Worm (Caenorhabditis elegans) whole organism, L1 larva: Measurements from ENCODE around the gene far-8.

Source experiments
- hpl-2 ChIP-seq: fragments of 150-350 bp; optimal IDR thresholded peaks from 2 replicates; lab custom pipeline; 2014; ENCODE audit warnings: missing biosample characterization, missing genetic modification reagents, missing genetic modification characterization
- lin-15B ChIP-seq: fragments of 150-350 bp; sonication (generic microtip); optimal IDR thresholded peaks from 3 replicates; lab custom pipeline; 2014; ENCODE audit warnings: missing biosample characterization, missing genetic modification characterization
- lsy-2 ChIP-seq, 2 experiments: fragments of 150-350 bp; optimal IDR thresholded peaks; 2 replicates each; lab custom pipeline; 2014; ENCODE audit warnings: missing biosample characterization in 2 of 2, missing genetic modification characterization in 2 of 2
- nhr-237 ChIP-seq: fragments of 150-350 bp; optimal IDR thresholded peaks from 2 replicates; lab custom pipeline; 2014; ENCODE audit warnings: missing biosample characterization, missing genetic modification characterization
- sox-4 ChIP-seq: sonication (generic microtip); optimal IDR thresholded peaks from 2 replicates; lab custom pipeline; 2016; ENCODE audit warnings: missing genetic modification characterization, missing compliant biosample characterization
- tbx-2 ChIP-seq: sonication (generic microtip); optimal IDR thresholded peaks from 2 replicates; lab custom pipeline; 2016; ENCODE audit warnings: missing genetic modification characterization, missing compliant biosample characterization
- unc-130 ChIP-seq: fragments of 150-350 bp; optimal IDR thresholded peaks from 2 replicates; lab custom pipeline; 2017; ENCODE audit warnings: missing biosample characterization, missing genetic modification characterization, inconsistent platforms
- unc-30 ChIP-seq: sonication (generic microtip); optimal IDR thresholded peaks from 2 replicates; lab custom pipeline; 2017; ENCODE audit warnings: missing biosample characterization, missing genetic modification characterization
- zip-4 ChIP-seq: fragments of 200-800 bp; sonication (Bioruptor generic); optimal IDR thresholded peaks from 2 replicates; lab custom pipeline; 2018; ENCODE audit warnings: mild to moderate bottlenecking, missing genetic modification characterization, moderate library complexity, missing compliant biosample characterization
- ztf-11 ChIP-seq, 2 experiments: sonication (generic microtip); optimal IDR thresholded peaks; 2 replicates each; lab custom pipeline; 2016 to 2017; ENCODE audit warnings: missing genetic modification characterization in 2 of 2, missing biosample characterization in 1 of 2, missing compliant biosample characterization in 1 of 2

- TF ChIP-seq nhr-237 (tag; lab: Kevin White, UChicago) (no peak), lsy-2 (tag; optimal IDR thresholded peaks at IDR 0.05; lab: Kevin White, UChicago) (no peak), tbx-2 (no peak), sox-4 (no peak), unc-30 (tag; lab: Kevin White, UChicago) (no peak), hpl-2 (GFP tag; lab: Kevin White, UChicago) (no peak), ztf-11 (tag; optimal IDR thresholded peaks at IDR 0.05; lab: Kevin White, UChicago) (no peak), unc-130 (tag; lab: Kevin White, UChicago) (no peak), zip-4 (GFP tag; lab: Kevin White, UChicago) (no peak), lin-15B (tag; lab: Kevin White, UChicago) (no peak)
Observed at ce11 chrIII:802041-802440, 40.7 kb upstream of the far-8 start.
